Fruit fly (Drosophila melanogaster) whole organism, embryonic: ENCODE measurements around the gene Cpsf5.

Source experiments
- Atf6 ChIP-seq: fragments of 200-800 bp; sonication (Bioruptor generic); IDR thresholded peaks from 2 replicates; pipeline ENCODE4 v1.3.6; 2022; ENCODE audit warnings: missing biosample characterization, missing genetic modification characterization
- B-H1 ChIP-seq: fragments of 200-800 bp; sonication (Bioruptor generic); IDR thresholded peaks from 3 replicates; pipeline ENCODE4 v1.3.6; 2022; ENCODE audit warnings: missing biosample characterization, missing genetic modification characterization
- CG10274 ChIP-seq: fragments of 200-800 bp; sonication (Bioruptor generic); optimal IDR thresholded peaks from 3 replicates; lab custom pipeline; 2017; ENCODE audit warnings: missing biosample characterization, mild to moderate bottlenecking, missing genetic modification characterization
- CG10462 ChIP-seq: fragments of 200-800 bp; sonication (Bioruptor generic); optimal IDR thresholded peaks from 2 replicates; lab custom pipeline; 2016; ENCODE audit warnings: missing biosample characterization, missing genetic modification characterization
- CG11247 ChIP-seq: fragments of 200-800 bp; sonication (Bioruptor generic); IDR thresholded peaks from 2 replicates; pipeline ENCODE4 v1.3.6; 2022; ENCODE audit warnings: missing biosample characterization, missing genetic modification characterization
- CG11696 ChIP-seq: fragments of 200-800 bp; sonication (Bioruptor generic); IDR thresholded peaks from 2 replicates; pipeline ENCODE4 v1.3.6; 2022; ENCODE audit warnings: missing biosample characterization, missing genetic modification characterization
- CG12219 ChIP-seq: fragments of 200-800 bp; sonication (Bioruptor generic); optimal IDR thresholded peaks from 3 replicates; lab custom pipeline; 2018; ENCODE audit warnings: missing biosample characterization, mild to moderate bottlenecking, missing genetic modification characterization
- CG12236 ChIP-seq: fragments of 200-800 bp; sonication (Bioruptor generic); optimal IDR thresholded peaks from 2 replicates; lab custom pipeline; 2016; ENCODE audit warnings: missing biosample characterization, missing genetic modification characterization
- CG18619 ChIP-seq: fragments of 200-800 bp; sonication (Bioruptor generic); optimal IDR thresholded peaks from 3 replicates; lab custom pipeline; 2017; ENCODE audit warnings: missing biosample characterization, mild to moderate bottlenecking, missing genetic modification characterization
- CG2199 ChIP-seq: fragments of 200-800 bp; sonication (Bioruptor generic); IDR thresholded peaks from 3 replicates; pipeline ENCODE4 v1.3.6; 2022; ENCODE audit warnings: missing biosample characterization, missing genetic modification characterization
- CG3065 ChIP-seq: fragments of 200-800 bp; sonication (Bioruptor generic); optimal IDR thresholded peaks from 2 replicates; lab custom pipeline; 2016; ENCODE audit warnings: missing biosample characterization, missing genetic modification characterization
- CG3847 ChIP-seq: fragments of 200-800 bp; sonication (Bioruptor generic); IDR thresholded peaks from 2 replicates; pipeline ENCODE4 v1.3.6; 2022; ENCODE audit warnings: missing biosample characterization, missing genetic modification characterization
- CG4360 ChIP-seq: fragments of 200-800 bp; sonication (Bioruptor generic); IDR thresholded peaks from 2 replicates; pipeline ENCODE4 v1.3.6; 2022; ENCODE audit warnings: missing biosample characterization, missing genetic modification characterization
- CG43689 ChIP-seq: fragments of 200-800 bp; sonication (Bioruptor generic); IDR thresholded peaks from 2 replicates; pipeline ENCODE4 v1.3.6; 2022; ENCODE audit warnings: missing biosample characterization, missing genetic modification characterization
- CG6791 ChIP-seq: fragments of 200-800 bp; sonication (Bioruptor generic); IDR thresholded peaks from 3 replicates; pipeline ENCODE4 v1.3.6; 2022; ENCODE audit warnings: missing biosample characterization, missing genetic modification characterization; ENCODE audit not compliant: partially characterized antibody
- CG7745 ChIP-seq: fragments of 200-800 bp; sonication (Bioruptor generic); optimal IDR thresholded peaks from 2 replicates; lab custom pipeline; 2018; ENCODE audit warnings: missing biosample characterization, mild to moderate bottlenecking, missing genetic modification characterization, moderate library complexity
- CG7786 ChIP-seq: fragments of 200-800 bp; sonication (Bioruptor generic); optimal IDR thresholded peaks from 2 replicates; lab custom pipeline; 2016; ENCODE audit warnings: missing biosample characterization, missing genetic modification characterization
- CG7839 ChIP-seq: fragments of 200-800 bp; sonication (Bioruptor generic); optimal IDR thresholded peaks from 3 replicates; lab custom pipeline; 2018; ENCODE audit warnings: missing biosample characterization, mild to moderate bottlenecking, missing genetic modification characterization, moderate library complexity
- Chrac-16 ChIP-seq: fragments of 200-800 bp; sonication (Bioruptor generic); optimal IDR thresholded peaks from 3 replicates; lab custom pipeline; 2016; ENCODE audit warnings: missing biosample characterization, missing genetic modification characterization
- CoRest ChIP-seq: fragments of 200-800 bp; sonication (Bioruptor generic); optimal IDR thresholded peaks from 3 replicates; lab custom pipeline; 2018; ENCODE audit warnings: missing biosample characterization, mild to moderate bottlenecking, missing genetic modification characterization, moderate library complexity
- Fer3 ChIP-seq: fragments of 200-800 bp; sonication (Bioruptor generic); optimal IDR thresholded peaks from 2 replicates; lab custom pipeline; 2018; ENCODE audit warnings: missing biosample characterization, mild to moderate bottlenecking, missing genetic modification characterization, moderate library complexity
- GATAe ChIP-seq: fragments of 200-800 bp; sonication (Bioruptor generic); conservative IDR thresholded peaks from 2 replicates; pipeline ENCODE4 v1.3.6; 2022; ENCODE audit warnings: missing biosample characterization, missing genetic modification characterization
- Gsc ChIP-seq: fragments of 200-800 bp; sonication (Bioruptor generic); IDR thresholded peaks from 2 replicates; pipeline ENCODE4 v1.3.6; 2022; ENCODE audit warnings: missing biosample characterization, missing genetic modification characterization
- HLH3B ChIP-seq: fragments of 200-800 bp; sonication (Bioruptor generic); IDR thresholded peaks from 2 replicates; pipeline ENCODE4 v1.3.6; 2022; ENCODE audit warnings: missing biosample characterization, missing genetic modification characterization
- HLH54F ChIP-seq: fragments of 200-800 bp; sonication (Bioruptor generic); optimal IDR thresholded peaks from 3 replicates; lab custom pipeline; 2016; ENCODE audit warnings: missing biosample characterization, missing genetic modification characterization
- Hmr ChIP-seq: fragments of 200-800 bp; sonication (Bioruptor generic); optimal IDR thresholded peaks from 3 replicates; lab custom pipeline; 2017; ENCODE audit warnings: mild to moderate bottlenecking, missing biosample characterization, missing genetic modification reagents, missing genetic modification characterization
- Lim3 ChIP-seq: fragments of 200-800 bp; sonication (Bioruptor generic); IDR thresholded peaks from 2 replicates; pipeline ENCODE4 v1.3.6; 2022; ENCODE audit warnings: missing biosample characterization, missing genetic modification characterization
- MBD-R2 ChIP-seq: fragments of 200-800 bp; sonication (Bioruptor generic); IDR thresholded peaks from 2 replicates; pipeline ENCODE4 v1.3.6; 2022; ENCODE audit warnings: missing biosample characterization, missing genetic modification characterization
- Nf-YC ChIP-seq: fragments of 200-800 bp; optimal IDR thresholded peaks from 3 replicates; lab custom pipeline; 2019; ENCODE audit warnings: missing biosample characterization, mild to moderate bottlenecking, missing genetic modification characterization, moderate library complexity
- Pdp1 ChIP-seq, 2 experiments: fragments of 200-800 bp; sonication (Bioruptor generic); optimal IDR thresholded peaks; 3 replicates each; lab custom pipeline; 2016; ENCODE audit warnings: missing biosample characterization in 2 of 2, missing genetic modification characterization in 2 of 2, mild to moderate bottlenecking in 1 of 2, moderate library complexity in 1 of 2
- ara ChIP-seq: fragments of 200-800 bp; sonication (Bioruptor generic); IDR thresholded peaks from 2 replicates; pipeline ENCODE4 v1.3.6; 2022; ENCODE audit warnings: missing biosample characterization, missing genetic modification characterization
- ase ChIP-seq: fragments of 200-800 bp; sonication (Bioruptor generic); IDR thresholded peaks from 3 replicates; pipeline ENCODE4 v1.3.6; 2022; ENCODE audit warnings: missing biosample characterization, missing genetic modification characterization
- ash1 ChIP-seq: fragments of 200-800 bp; sonication (Bioruptor generic); optimal IDR thresholded peaks from 2 replicates; lab custom pipeline; 2018; ENCODE audit warnings: missing biosample characterization, mild to moderate bottlenecking, missing genetic modification characterization
- danr ChIP-seq: fragments of 200-800 bp; sonication (Bioruptor generic); IDR thresholded peaks from 2 replicates; pipeline ENCODE4 v1.3.6; 2022; ENCODE audit warnings: missing biosample characterization, missing genetic modification characterization
- esg ChIP-seq: fragments of 200-800 bp; sonication (Bioruptor generic); conservative IDR thresholded peaks from 2 replicates; pipeline ENCODE4 v1.3.6; 2022; ENCODE audit warnings: missing biosample characterization, missing genetic modification characterization
- fd102C ChIP-seq: fragments of 200-800 bp; sonication (Bioruptor generic); optimal IDR thresholded peaks from 2 replicates; lab custom pipeline; 2018; ENCODE audit warnings: missing biosample characterization, mild to moderate bottlenecking, missing genetic modification characterization, moderate library complexity
- grau ChIP-seq: fragments of 200-800 bp; optimal IDR thresholded peaks from 3 replicates; lab custom pipeline; 2019; ENCODE audit warnings: missing biosample characterization, mild to moderate bottlenecking, missing genetic modification characterization, moderate library complexity
- jing ChIP-seq: fragments of 200-800 bp; sonication (Bioruptor generic); optimal IDR thresholded peaks from 2 replicates; lab custom pipeline; 2018; ENCODE audit warnings: missing biosample characterization, mild to moderate bottlenecking, missing genetic modification characterization
- ken ChIP-seq: fragments of 200-800 bp; sonication (Bioruptor generic); IDR thresholded peaks from 3 replicates; pipeline ENCODE4 v1.3.6; 2022; ENCODE audit warnings: missing biosample characterization, missing genetic modification characterization
- kni ChIP-seq: fragments of 200-800 bp; sonication (Bioruptor generic); optimal IDR thresholded peaks from 3 replicates; lab custom pipeline; 2017; ENCODE audit warnings: mild to moderate bottlenecking, missing biosample characterization, missing genetic modification reagents, missing genetic modification characterization
- nau ChIP-seq: fragments of 200-800 bp; sonication (Bioruptor generic); optimal IDR thresholded peaks from 3 replicates; lab custom pipeline; 2017; ENCODE audit warnings: missing biosample characterization, mild to moderate bottlenecking, missing genetic modification characterization, missing genetic modification reagents
- oc ChIP-seq: fragments of 200-800 bp; sonication (Bioruptor generic); optimal IDR thresholded peaks from 2 replicates; lab custom pipeline; 2018; ENCODE audit warnings: missing biosample characterization, mild to moderate bottlenecking, missing genetic modification characterization, moderate library complexity
- org-1 ChIP-seq: fragments of 200-800 bp; sonication (Bioruptor generic); optimal IDR thresholded peaks from 2 replicates; lab custom pipeline; 2017; ENCODE audit warnings: missing biosample characterization, missing genetic modification characterization
- pita ChIP-seq: fragments of 200-800 bp; sonication (Bioruptor generic); optimal IDR thresholded peaks from 2 replicates; lab custom pipeline; 2017; ENCODE audit warnings: missing biosample characterization, mild to moderate bottlenecking, missing genetic modification characterization
- pnt ChIP-seq: fragments of 200-800 bp; sonication (Bioruptor generic); optimal IDR thresholded peaks from 3 replicates; lab custom pipeline; 2016; ENCODE audit warnings: missing biosample characterization, missing genetic modification characterization
- sc ChIP-seq, 3 experiments: fragments of >200 bp in 2 of 3; fragments of 200-800 bp in 1 of 3; sonication (Bioruptor generic) in 1 of 3; optimal IDR thresholded peaks; 2 replicates in 2 of 3; 3 replicates in 1 of 3; lab custom pipeline; 2017; ENCODE audit warnings: mild to moderate bottlenecking in 1 of 3, missing biosample characterization in 1 of 3, missing genetic modification characterization in 1 of 3, missing genetic modification reagents in 1 of 3
- sd ChIP-seq: fragments of 200-800 bp; sonication (Bioruptor generic); optimal IDR thresholded peaks from 3 replicates; lab custom pipeline; 2018; ENCODE audit warnings: missing biosample characterization, mild to moderate bottlenecking, missing genetic modification characterization, moderate library complexity
- ttk ChIP-seq: fragments of 200-800 bp; sonication (Bioruptor generic); IDR thresholded peaks from 2 replicates; pipeline ENCODE4 v2.1.2; 2022; ENCODE audit warnings: missing biosample characterization, missing genetic modification characterization
- twi ChIP-seq: fragments of 200-800 bp; optimal IDR thresholded peaks from 2 replicates; lab custom pipeline; 2019; ENCODE audit warnings: missing biosample characterization, mild to moderate bottlenecking, missing genetic modification characterization, moderate library complexity
- z ChIP-seq: fragments of 200-800 bp; sonication (Bioruptor generic); IDR thresholded peaks from 3 replicates; pipeline ENCODE4 v1.3.6; 2022; ENCODE audit warnings: missing biosample characterization, missing genetic modification characterization

Gene Cpsf5

dm6 chr3L:9441907-9442479 lies 31.2 kb downstream of the Cpsf5 start, which contains the start of the genes Bet3 and Nf-YA (continued):
- peak; percentile 38 for TF ChIP-seq sd (tag; lab: Kevin White, UChicago)
- TF ChIP-seq jing (GFP tag; lab: Kevin White, UChicago): no peak
- TF ChIP-seq pita: peak; percentile 37
- no peak for TF ChIP-seq danr
- TF ChIP-seq grau (tag; lab: Kevin White, UChicago): peak; percentile 34
- no peak for TF ChIP-seq CG4360 (GFP tag; lab: Robert Waterston, UW)
- no peak for TF ChIP-seq CG12236 (GFP tag; lab: Kevin White, UChicago)
- peak; percentile 49 for TF ChIP-seq pnt (GFP tag; lab: Kevin White, UChicago)
- TF ChIP-seq CG7745 (tag; lab: Kevin White, UChicago): no peak
- peak; percentile 43 for TF ChIP-seq Nf-YC (tag; lab: Kevin White, UChicago)
- TF ChIP-seq Lim3 (GFP tag; lab: Robert Waterston, UW): no peak
- TF ChIP-seq CG3847 (GFP tag; lab: Robert Waterston, UW): peak; percentile 73
- TF ChIP-seq kni: no peak
- TF ChIP-seq CG10462 (GFP tag; lab: Kevin White, UChicago): no peak
- peak; percentile 89 for TF ChIP-seq CG6791 (GFP tag; lab: Robert Waterston, UW)
- TF ChIP-seq Hmr (GFP tag; lab: Kevin White, UChicago): peak; percentile 42
- no peak for TF ChIP-seq sc (optimal IDR thresholded peaks at IDR 0.05; lab: Kevin White, UChicago)
- TF ChIP-seq sc (GFP tag; optimal IDR thresholded peaks at IDR 0.05; lab: Kevin White, UChicago): no peak
- no peak for TF ChIP-seq oc (tag; lab: Kevin White, UChicago)
- no peak for TF ChIP-seq CG10274 (GFP tag; lab: Kevin White, UChicago)
- no peak for TF ChIP-seq org-1 (GFP tag; lab: Kevin White, UChicago)
- peak; percentile 95 for TF ChIP-seq MBD-R2
- TF ChIP-seq CG43689 (GFP tag; lab: Robert Waterston, UW): no peak
- no peak for TF ChIP-seq GATAe (GFP tag; lab: Robert Waterston, UW)
- no peak; the same call in 1 of the 2 replicates for TF ChIP-seq HLH3B (GFP tag; lab: Robert Waterston, UW)
- peak; percentile 55; the same call in 1 of the 2 replicates for TF ChIP-seq ara
- no peak for TF ChIP-seq esg (GFP tag; lab: Robert Waterston, UW)
- peak; percentile 3 for TF ChIP-seq CG3065
- no peak for TF ChIP-seq nau (GFP tag; lab: Kevin White, UChicago)
- peak; percentile 11 for TF ChIP-seq fd102C (GFP tag; lab: Kevin White, UChicago)
- 0 out of 2 replicates have a peak, but pooled peaks have one; percentile 16 for TF ChIP-seq Atf6
- peak; percentile 34 for TF ChIP-seq CG18619
- TF ChIP-seq CG12219 (GFP tag; lab: Kevin White, UChicago): no peak
- no peak for TF ChIP-seq Gsc (GFP tag; lab: Robert Waterston, UW)
- no peak for TF ChIP-seq CG2199
- TF ChIP-seq CG7786 (GFP tag; lab: Kevin White, UChicago): peak; percentile 51
- TF ChIP-seq HLH54F (GFP tag; lab: Kevin White, UChicago): peak; percentile 50
- TF ChIP-seq CG7839: peak; percentile 41
- peak; percentile 70 for TF ChIP-seq ken (GFP tag; lab: Robert Waterston, UW)
- TF ChIP-seq CG11247 (GFP tag; lab: Robert Waterston, UW): peak; percentile 61
- peak; percentile 32 for TF ChIP-seq Chrac-16
- TF ChIP-seq ttk (GFP tag; lab: Robert Waterston, UW): peak; percentile 38; the same call in 1 of the 2 replicates
- peak; percentile 16 for TF ChIP-seq Fer3
- no peak for TF ChIP-seq twi
- TF ChIP-seq CoRest (tag; lab: Kevin White, UChicago): peak; percentile 61
- peak; percentile 39 to 51 for TF ChIP-seq Pdp1 (GFP tag; optimal IDR thresholded peaks at IDR 0.05; lab: Kevin White, UChicago)
- no peak; the same call in 2 of the 3 replicates for TF ChIP-seq B-H1 (GFP tag; lab: Robert Waterston, UW)
- peak; percentile 40; the same call in 1 of the 2 replicates for TF ChIP-seq CG11696 (GFP tag; lab: Robert Waterston, UW)
- TF ChIP-seq z (GFP tag; lab: Robert Waterston, UW): no peak
- TF ChIP-seq ase (GFP tag; lab: Robert Waterston, UW): no peak
- no peak for TF ChIP-seq ash1 (GFP tag; lab: Kevin White, UChicago)
